Worm (Caenorhabditis elegans) whole organism, midembryonic: Measurements from ENCODE around the gene Y25C1A.7.

Experiments used
- T22C8.4 ChIP-seq: fragments of 200-800 bp; sonication (Bioruptor generic); IDR thresholded peaks from 2 replicates; pipeline ENCODE4 v1.3.6; 2022; ENCODE audit warnings: missing genetic modification characterization, missing compliant biosample characterization
- cog-1 ChIP-seq: sonication (generic microtip); optimal IDR thresholded peaks from 2 replicates; lab custom pipeline; 2016; ENCODE audit warnings: missing genetic modification characterization, missing compliant biosample characterization
- flt-1 ChIP-seq: fragments of 200-800 bp; sonication (Bioruptor generic); IDR thresholded peaks from 2 replicates; pipeline ENCODE4 v1.3.6; 2022; ENCODE audit warnings: missing genetic modification characterization, missing compliant biosample characterization
- klf-2 ChIP-seq: fragments of 200-800 bp; sonication (Bioruptor generic); conservative IDR thresholded peaks from 2 replicates; pipeline ENCODE4 v1.3.6; 2022; ENCODE audit warnings: missing genetic modification reagents, missing genetic modification characterization, missing compliant biosample characterization
- med-1 ChIP-seq: sonication (generic microtip); optimal IDR thresholded peaks from 2 replicates; lab custom pipeline; 2017; ENCODE audit warnings: missing genetic modification characterization, mild to moderate bottlenecking, missing compliant biosample characterization, antibody characterized with exemption, missing genetic modification reagents; ENCODE audit not compliant: insufficient read depth
- ref-1 ChIP-seq: fragments of 200-800 bp; sonication (Bioruptor generic); conservative IDR thresholded peaks from 2 replicates; pipeline ENCODE4 v1.3.6; 2022; ENCODE audit warnings: missing genetic modification reagents, missing genetic modification characterization, missing compliant biosample characterization
- tab-1 ChIP-seq: fragments of 200-800 bp; sonication (Bioruptor generic); IDR thresholded peaks from 2 replicates; pipeline ENCODE4 v1.3.6; 2022; ENCODE audit warnings: missing genetic modification characterization, missing compliant biosample characterization
- ztf-23 ChIP-seq: fragments of 200-800 bp; sonication (Bioruptor generic); IDR thresholded peaks from 2 replicates; pipeline ENCODE4 v1.3.6; 2022; ENCODE audit warnings: missing genetic modification reagents, missing genetic modification characterization, missing compliant biosample characterization
- ztf-29 ChIP-seq: fragments of 200-800 bp; sonication (Bioruptor generic); IDR thresholded peaks from 2 replicates; pipeline ENCODE4 v1.3.6; 2022; ENCODE audit warnings: missing genetic modification reagents, missing genetic modification characterization, missing compliant biosample characterization

Gene Y25C1A.7

ce11 chrII:3108101-3108500 lies 37.2 kb upstream of the Y25C1A.7 start:
- TF ChIP-seq cog-1 (tag; lab: Kevin White, UChicago) (no peak), T22C8.4 (GFP tag; lab: Robert Waterston, UW) (no peak), tab-1 (GFP tag; lab: Robert Waterston, UW) (0 out of 2 replicates have a peak, but pooled peaks have one; percentile 47)

- TF ChIP-seq ztf-29 (GFP tag; lab: Robert Waterston, UW), result no peak
- no peak for TF ChIP-seq tab-1 (GFP tag; lab: Robert Waterston, UW)
- no peak for TF ChIP-seq klf-2
Measured at ce11 chrII:3105765-3106164, 34.9 kb upstream of the Y25C1A.7 start, which contains the start of gene clec-122. Gene clec-122, plus strand, starts transcription at chrII:3106065.

- TF ChIP-seq med-1 (GFP tag; lab: Kevin White, UChicago) (no peak), ztf-23 (GFP tag; lab: Robert Waterston, UW) (no peak), flt-1 (no peak), ref-1 (GFP tag; lab: Robert Waterston, UW) (no peak), T22C8.4 (GFP tag; lab: Robert Waterston, UW) (no peak), cog-1 (tag; lab: Kevin White, UChicago) (no peak), tab-1 (GFP tag; lab: Robert Waterston, UW) (no peak), ztf-29 (GFP tag; lab: Robert Waterston, UW) (no peak), klf-2 (no peak)
Measured at ce11 chrII:3102018-3102417, 31.2 kb upstream of the Y25C1A.7 start, which contains the start of gene clec-121. Gene clec-121, plus strand, starts transcription at chrII:3102318.

- TF ChIP-seq ztf-23 (GFP tag; lab: Robert Waterston, UW) (no peak), med-1 (GFP tag; lab: Kevin White, UChicago) (no peak), klf-2 (no peak), tab-1 (GFP tag; lab: Robert Waterston, UW) (no peak), ztf-29 (GFP tag; lab: Robert Waterston, UW) (no peak), flt-1 (no peak), T22C8.4 (GFP tag; lab: Robert Waterston, UW) (no peak), ref-1 (GFP tag; lab: Robert Waterston, UW) (no peak), cog-1 (tag; lab: Kevin White, UChicago) (no peak)
Measured at ce11 chrII:3100546-3100945, 29.7 kb upstream of the Y25C1A.7 start, which contains the start of gene srg-24. Gene srg-24, minus strand, starts transcription at chrII:3100646.

ce11 chrII:3096857-3097256 lies 26.0 kb upstream of the Y25C1A.7 start, which contains the start of gene Y25C1A.14:
Gene Y25C1A.14, minus strand, starts transcription at chrII:3096957.
- TF ChIP-seq cog-1 (tag; lab: Kevin White, UChicago), result no peak
- no peak for TF ChIP-seq ztf-29 (GFP tag; lab: Robert Waterston, UW)
- no peak for TF ChIP-seq tab-1 (GFP tag; lab: Robert Waterston, UW)
- no peak for TF ChIP-seq med-1 (GFP tag; lab: Kevin White, UChicago)
- TF ChIP-seq flt-1, result no peak
- no peak for TF ChIP-seq ref-1 (GFP tag; lab: Robert Waterston, UW)
- no peak for TF ChIP-seq ztf-23 (GFP tag; lab: Robert Waterston, UW)
- TF ChIP-seq T22C8.4 (GFP tag; lab: Robert Waterston, UW), result no peak

- no peak for TF ChIP-seq ztf-29 (GFP tag; lab: Robert Waterston, UW)
- no peak for TF ChIP-seq ref-1 (GFP tag; lab: Robert Waterston, UW)
- no peak for TF ChIP-seq cog-1 (tag; lab: Kevin White, UChicago)
- TF ChIP-seq flt-1, result no peak
- no peak for TF ChIP-seq med-1 (GFP tag; lab: Kevin White, UChicago)
- no peak for TF ChIP-seq tab-1 (GFP tag; lab: Robert Waterston, UW)
- no peak for TF ChIP-seq T22C8.4 (GFP tag; lab: Robert Waterston, UW)
- TF ChIP-seq klf-2, result no peak
- TF ChIP-seq ztf-23 (GFP tag; lab: Robert Waterston, UW), result no peak
Measured at ce11 chrII:3096060-3096459, 25.2 kb upstream of the Y25C1A.7 start, which contains the start of gene srg-23. Gene srg-23, minus strand, starts transcription at chrII:3096160.

- TF ChIP-seq ref-1 (GFP tag; lab: Robert Waterston, UW) (no peak), tab-1 (GFP tag; lab: Robert Waterston, UW) (no peak)
Measured at ce11 chrII:3093352-3093751, 22.5 kb upstream of the Y25C1A.7 start, which contains the start of gene srg-22. Gene srg-22, minus strand, starts transcription at chrII:3093452.

- TF ChIP-seq ref-1 (GFP tag; lab: Robert Waterston, UW) (no peak), flt-1 (no peak), cog-1 (tag; lab: Kevin White, UChicago) (no peak), tab-1 (GFP tag; lab: Robert Waterston, UW) (no peak), T22C8.4 (GFP tag; lab: Robert Waterston, UW) (no peak), klf-2 (no peak), ztf-23 (GFP tag; lab: Robert Waterston, UW) (no peak), med-1 (GFP tag; lab: Kevin White, UChicago) (no peak), ztf-29 (GFP tag; lab: Robert Waterston, UW) (no peak)
Measured at ce11 chrII:3091268-3091667, 20.4 kb upstream of the Y25C1A.7 start, which contains the start of gene srg-21. Gene srg-21, minus strand, starts transcription at chrII:3091368.

- TF ChIP-seq flt-1 (no peak), klf-2 (no peak), T22C8.4 (GFP tag; lab: Robert Waterston, UW) (no peak), ref-1 (GFP tag; lab: Robert Waterston, UW) (no peak), ztf-23 (GFP tag; lab: Robert Waterston, UW) (no peak), tab-1 (GFP tag; lab: Robert Waterston, UW) (no peak), ztf-29 (GFP tag; lab: Robert Waterston, UW) (no peak), med-1 (GFP tag; lab: Kevin White, UChicago) (no peak), cog-1 (tag; lab: Kevin White, UChicago) (no peak)
Measured at ce11 chrII:3087134-3087533, 16.3 kb upstream of the Y25C1A.7 start.

- TF ChIP-seq ztf-29 (GFP tag; lab: Robert Waterston, UW), result no peak
- TF ChIP-seq med-1 (GFP tag; lab: Kevin White, UChicago), result no peak
- TF ChIP-seq cog-1 (tag; lab: Kevin White, UChicago), result no peak
Measured at ce11 chrII:3078496-3078895, 7.6 kb upstream of the Y25C1A.7 start, which contains the start of gene copb-1. Gene copb-1, plus strand, starts transcription at chrII:3078796.
